Fruit fly (Drosophila melanogaster): ENCODE data around the gene CG14130.

CG14130 gene

dm6 chr3L:11863587-11863986 is 48.3 kb downstream of the CG14130 start (continued):
- TF ChIP-seq TFAM (GFP tag; optimal IDR thresholded peaks at IDR 0.05) (no peak), Dfd (GFP tag; optimal IDR thresholded peaks at IDR 0.05) (no peak), nau (GFP tag; optimal IDR thresholded peaks at IDR 0.05) (no peak), CG3281 (GFP tag; optimal IDR thresholded peaks at IDR 0.05) (peak; percentile 52), ranshi (GFP tag; IDR thresholded peaks at IDR 0.05) (no peak), lmd (GFP tag; IDR thresholded peaks at IDR 0.05) (0 out of 2 replicates have a peak, but pooled peaks have one; percentile 11), CG14014 (GFP tag; IDR thresholded peaks at IDR 0.05) (no peak), Kr (GFP tag; optimal IDR thresholded peaks at IDR 0.05) (no peak), CG8089 (GFP tag; optimal IDR thresholded peaks at IDR 0.05) (no peak), row (GFP tag; IDR thresholded peaks at IDR 0.05) (peak; percentile 39; the same call in 2 of the 3 replicates), vfl (GFP tag; optimal IDR thresholded peaks at IDR 0.05) (no peak), sr (GFP tag; IDR thresholded peaks at IDR 0.05) (no peak), CG10209 (GFP tag; optimal IDR thresholded peaks at IDR 0.05) (peak; percentile 11), CG10565 (GFP tag; optimal IDR thresholded peaks at IDR 0.05) (no peak), Optix (GFP tag; IDR thresholded peaks at IDR 0.05) (no peak), H15 (GFP tag; IDR thresholded peaks at IDR 0.05) (no peak), Myb (GFP tag; optimal IDR thresholded peaks at IDR 0.05) (no peak), CG14667 (GFP tag; IDR thresholded peaks at IDR 0.05) (no peak), CG2678 (tag; optimal IDR thresholded peaks at IDR 0.05) (peak; percentile 62), CG12104 (GFP tag; optimal IDR thresholded peaks at IDR 0.05) (no peak), sisA (GFP tag; IDR thresholded peaks at IDR 0.05) (no peak), CTCF (GFP tag; optimal IDR thresholded peaks at IDR 0.05) (no peak), CG7839 (tag; optimal IDR thresholded peaks at IDR 0.05) (peak; percentile 44), grau (tag; optimal IDR thresholded peaks at IDR 0.05) (peak; percentile 45), CG1792 (GFP tag; optimal IDR thresholded peaks at IDR 0.05) (no peak), CG8765 (GFP tag; IDR thresholded peaks at IDR 0.05) (no peak), ab (GFP tag; optimal IDR thresholded peaks at IDR 0.05) (no peak), CG7963 (GFP tag; IDR thresholded peaks at IDR 0.05; ENCODE audit: partially characterized antibody) (no peak), crc (GFP tag; optimal IDR thresholded peaks at IDR 0.05) (no peak), Lpt (GFP tag; optimal IDR thresholded peaks at IDR 0.05) (no peak), HmgD (GFP tag; optimal IDR thresholded peaks at IDR 0.05) (no peak), CG6272 (GFP tag; IDR thresholded peaks at IDR 0.05) (no peak), CoRest (tag; optimal IDR thresholded peaks at IDR 0.05) (peak; percentile 19), CG30403 (GFP tag; optimal IDR thresholded peaks at IDR 0.05) (peak; percentile 25), Neu2 (GFP tag; optimal IDR thresholded peaks at IDR 0.05; ENCODE audit: borderline replicate concordance) (no peak), CG18599 (GFP tag; optimal IDR thresholded peaks at IDR 0.05) (peak; percentile 74), Ptx1 (GFP tag; IDR thresholded peaks at IDR 0.05) (no peak), Dek (tag; optimal IDR thresholded peaks at IDR 0.05) (peak; percentile 2), CG5180 (GFP tag; optimal IDR thresholded peaks at IDR 0.05) (peak; percentile 15), Fer1 (GFP tag; optimal IDR thresholded peaks at IDR 0.05) (peak; percentile 61), dmrt11E (tag; optimal IDR thresholded peaks at IDR 0.05) (no peak), fd102C (GFP tag; optimal IDR thresholded peaks at IDR 0.05) (no peak), ac (GFP tag; optimal IDR thresholded peaks at IDR 0.05) (no peak), HLH3B (GFP tag; IDR thresholded peaks at IDR 0.05) (no peak), gro (GFP tag; optimal IDR thresholded peaks at IDR 0.05) (no peak), Taf1 (GFP tag; IDR thresholded peaks at IDR 0.05) (no peak), Atf6 (GFP tag; IDR thresholded peaks at IDR 0.05) (no peak), CG8944 (GFP tag; optimal IDR thresholded peaks at IDR 0.05) (no peak), slou (GFP tag; optimal IDR thresholded peaks at IDR 0.05) (no peak), HLH4C (GFP tag; IDR thresholded peaks at IDR 0.05; ENCODE audit: partially characterized antibody) (no peak), dmrt99B (tag; optimal IDR thresholded peaks at IDR 0.05) (peak; percentile 47), CG9727 (GFP tag; optimal IDR thresholded peaks at IDR 0.05) (peak; percentile 38), CG32772 (GFP tag; IDR thresholded peaks at IDR 0.05) (no peak)

Data from whole organism, embryonic.